Worm (Caenorhabditis elegans) whole organism, L4 larva: Measurements from ENCODE around the gene F53H1.4.

Source experiments
- R02D3.7 ChIP-seq: fragments of 150-350 bp; sonication (generic microtip); optimal IDR thresholded peaks from 3 replicates; lab custom pipeline; 2014; ENCODE audit warnings: missing biosample characterization, missing genetic modification characterization
- Y48G9A.11 ChIP-seq: fragments of 200-800 bp; sonication (Bioruptor generic); IDR thresholded peaks from 2 replicates; pipeline ENCODE4 v1.3.6; 2022; ENCODE audit warnings: missing genetic modification reagents, missing genetic modification characterization, missing compliant biosample characterization
- Y5F2A.4 ChIP-seq: fragments of 200-800 bp; sonication (Bioruptor generic); optimal IDR thresholded peaks from 2 replicates; lab custom pipeline; 2018; ENCODE audit warnings: mild to moderate bottlenecking, missing genetic modification characterization, missing compliant biosample characterization
- ZK337.2 ChIP-seq: fragments of 200-800 bp; sonication (Bioruptor generic); IDR thresholded peaks from 2 replicates; pipeline ENCODE4 v1.3.6; 2022; ENCODE audit warnings: missing genetic modification reagents, missing genetic modification characterization, missing compliant biosample characterization
- aha-1 ChIP-seq: fragments of 150-350 bp; peaks from one replicate; lab custom pipeline; 2014; ENCODE audit warnings: missing biosample characterization, missing genetic modification characterization
- ama-1 ChIP-seq: fragments of 150-350 bp; optimal IDR thresholded peaks from 2 replicates; lab custom pipeline; 2014; ENCODE audit warnings: inconsistent platforms, mixed read lengths
- arid-1 ChIP-seq: fragments of 200-800 bp; sonication (Bioruptor generic); conservative IDR thresholded peaks from 2 replicates; pipeline ENCODE4 v1.3.6; 2022; ENCODE audit warnings: missing genetic modification reagents, missing genetic modification characterization, missing compliant biosample characterization
- daf-16 ChIP-seq, 3 experiments: sonication (generic microtip); optimal IDR thresholded peaks; 2 replicates each; lab custom pipeline; 2016 to 2017; ENCODE audit warnings: missing genetic modification characterization in 3 of 3, missing genetic modification reagents in 3 of 3, mild to moderate bottlenecking in 2 of 3, missing compliant biosample characterization in 2 of 3, missing biosample characterization in 1 of 3, moderate library complexity in 1 of 3
- dmd-8 ChIP-seq: fragments of 200-800 bp; sonication (Bioruptor generic); IDR thresholded peaks from 2 replicates; pipeline ENCODE4 v1.3.6; 2022; ENCODE audit warnings: missing genetic modification characterization, missing compliant biosample characterization
- duxl-1 ChIP-seq: sonication (generic microtip); optimal IDR thresholded peaks from 2 replicates; lab custom pipeline; 2016; ENCODE audit warnings: mild to moderate bottlenecking, missing genetic modification characterization, moderate library complexity, missing compliant biosample characterization; ENCODE audit not compliant: poor library complexity
- dve-1 ChIP-seq: sonication (generic microtip); optimal IDR thresholded peaks from 2 replicates; lab custom pipeline; 2017; ENCODE audit warnings: antibody characterized with exemption, mild to moderate bottlenecking, missing genetic modification characterization, missing compliant biosample characterization; ENCODE audit not compliant: insufficient read depth
- egl-43 ChIP-seq: fragments of 200-800 bp; sonication (Bioruptor generic); IDR thresholded peaks from 2 replicates; pipeline ENCODE4 v1.3.6; 2022; ENCODE audit warnings: missing genetic modification reagents, missing genetic modification characterization, missing compliant biosample characterization
- fos-1 ChIP-seq: fragments of 150-350 bp; optimal IDR thresholded peaks from 2 replicates; lab custom pipeline; 2014; ENCODE audit warnings: missing biosample characterization, missing genetic modification characterization
- gei-8 ChIP-seq: fragments of 200-800 bp; sonication (Bioruptor generic); optimal IDR thresholded peaks from 2 replicates; lab custom pipeline; 2018; ENCODE audit warnings: mild to moderate bottlenecking, missing genetic modification characterization, missing compliant biosample characterization
- hlh-11 ChIP-seq: fragments of 200-800 bp; sonication (Bioruptor generic); optimal IDR thresholded peaks from 2 replicates; lab custom pipeline; 2018; ENCODE audit warnings: mild to moderate bottlenecking, missing genetic modification characterization, missing compliant biosample characterization
- hlh-30 ChIP-seq: sonication (generic microtip); optimal IDR thresholded peaks from 2 replicates; lab custom pipeline; 2017; ENCODE audit warnings: antibody characterized with exemption, mild to moderate bottlenecking, missing genetic modification characterization, missing compliant biosample characterization; ENCODE audit not compliant: insufficient read depth
- lim-7 ChIP-seq: fragments of 200-800 bp; sonication (Bioruptor generic); IDR thresholded peaks from 2 replicates; pipeline ENCODE4 v1.3.6; 2022; ENCODE audit warnings: missing genetic modification characterization, missing compliant biosample characterization
- lin-29 ChIP-seq: fragments of 200-800 bp; sonication (Bioruptor generic); IDR thresholded peaks from 2 replicates; pipeline ENCODE4 v1.3.6; 2022; ENCODE audit warnings: missing genetic modification reagents, missing genetic modification characterization, missing compliant biosample characterization
- madf-5 ChIP-seq, 2 experiments: fragments of 200-800 bp; sonication (Bioruptor generic); IDR thresholded peaks; 2 replicates each; pipeline ENCODE4 v1.3.6; 2022; ENCODE audit warnings: missing compliant biosample characterization in 2 of 2, missing genetic modification characterization in 2 of 2
- mdl-1 ChIP-seq, 2 experiments: fragments of 150-350 bp in 1 of 2; sonication (generic microtip) in 1 of 2; optimal IDR thresholded peaks; 2 replicates each; lab custom pipeline; 2014 to 2017; ENCODE audit warnings: missing biosample characterization in 2 of 2, missing genetic modification characterization in 2 of 2
- mep-1 ChIP-seq: fragments of 150-350 bp; sonication (generic microtip); optimal IDR thresholded peaks from 3 replicates; lab custom pipeline; 2014; ENCODE audit warnings: missing biosample characterization, missing genetic modification characterization
- mes-2 ChIP-seq: sonication (generic microtip); optimal IDR thresholded peaks from 2 replicates; lab custom pipeline; 2016; ENCODE audit warnings: missing genotype, mild to moderate bottlenecking, missing genetic modification characterization, missing compliant biosample characterization; ENCODE audit not compliant: poor library complexity, severe bottlenecking
- mxl-3 ChIP-seq: fragments of 200-800 bp; sonication (Bioruptor generic); optimal IDR thresholded peaks from 2 replicates; lab custom pipeline; 2018; ENCODE audit warnings: mild to moderate bottlenecking, missing genetic modification characterization, missing compliant biosample characterization
- nhr-10 ChIP-seq: fragments of 150-350 bp; optimal IDR thresholded peaks from 2 replicates; lab custom pipeline; 2014; ENCODE audit warnings: missing biosample characterization, missing genetic modification characterization
- nhr-102 ChIP-seq: sonication (generic microtip); optimal IDR thresholded peaks from 2 replicates; lab custom pipeline; 2016; ENCODE audit warnings: mild to moderate bottlenecking, missing genetic modification characterization, moderate library complexity, missing compliant biosample characterization
- nhr-111 ChIP-seq: fragments of 200-800 bp; sonication (Bioruptor generic); optimal IDR thresholded peaks from 2 replicates; lab custom pipeline; 2018; ENCODE audit warnings: mild to moderate bottlenecking, missing genetic modification characterization, missing compliant biosample characterization
- nhr-28 ChIP-seq: fragments of 150-350 bp; optimal IDR thresholded peaks from 2 replicates; lab custom pipeline; 2014; ENCODE audit warnings: missing biosample characterization, missing genetic modification characterization
- nhr-41 ChIP-seq: fragments of 200-800 bp; sonication (Bioruptor generic); IDR thresholded peaks from 2 replicates; pipeline ENCODE4 v1.3.6; 2022; ENCODE audit warnings: missing genetic modification reagents, missing genetic modification characterization, missing compliant biosample characterization
- nhr-48 ChIP-seq: sonication (generic microtip); optimal IDR thresholded peaks from 2 replicates; lab custom pipeline; 2016; ENCODE audit warnings: mild to moderate bottlenecking, missing genetic modification characterization, missing compliant biosample characterization
- nhr-6 ChIP-seq: fragments of 150-350 bp; optimal IDR thresholded peaks from 2 replicates; lab custom pipeline; 2014; ENCODE audit warnings: missing biosample characterization, missing genetic modification characterization
- pha-4 ChIP-seq, 2 experiments: fragments of 150-350 bp in 1 of 2; fragments of 200-800 bp in 1 of 2; sonication (Bioruptor generic) in 1 of 2; IDR thresholded peaks in 1 of 2; optimal IDR thresholded peaks in 1 of 2; 2 replicates each; pipeline versions ENCODE4 v1.3.6 to Lab custom; 2014 to 2022; ENCODE audit warnings: missing genetic modification characterization in 2 of 2, missing genetic modification reagents in 2 of 2, missing biosample characterization in 1 of 2, missing compliant biosample characterization in 1 of 2
- saeg-2 ChIP-seq: fragments of 200-800 bp; sonication (Bioruptor generic); IDR thresholded peaks from 2 replicates; pipeline ENCODE4 v1.3.6; 2022; ENCODE audit warnings: missing genetic modification reagents, missing genetic modification characterization, missing compliant biosample characterization
- set-16 ChIP-seq: fragments of 200-800 bp; sonication (Bioruptor generic); IDR thresholded peaks from 2 replicates; pipeline ENCODE4 v1.3.6; 2022; ENCODE audit warnings: missing genetic modification reagents, missing genetic modification characterization, missing compliant biosample characterization
- spr-1 ChIP-seq: sonication (generic microtip); optimal IDR thresholded peaks from 2 replicates; lab custom pipeline; 2016; ENCODE audit warnings: mild to moderate bottlenecking, missing genetic modification characterization, missing compliant biosample characterization
- tra-1 ChIP-seq: fragments of 200-800 bp; sonication (Bioruptor generic); IDR thresholded peaks from 2 replicates; pipeline ENCODE4 v1.3.6; 2022; ENCODE audit warnings: missing genetic modification reagents, missing genetic modification characterization, missing compliant biosample characterization
- zfp-2 ChIP-seq: sonication (generic microtip); optimal IDR thresholded peaks from 2 replicates; lab custom pipeline; 2016; ENCODE audit warnings: mild to moderate bottlenecking, missing genetic modification characterization, missing compliant biosample characterization
- zip-11 ChIP-seq: fragments of 200-800 bp; sonication (Bioruptor generic); IDR thresholded peaks from 2 replicates; pipeline ENCODE4 v1.3.6; 2022; ENCODE audit warnings: missing genetic modification characterization, missing compliant biosample characterization

Gene F53H1.4

ce11 chrIV:1361616-1362228 is 51.8 kb downstream of the F53H1.4 start:
- TF ChIP-seq saeg-2 (GFP tag; lab: Robert Waterston, UW) (no peak), set-16 (peak; percentile 62), hlh-11 (tag; lab: Kevin White, UChicago) (peak; percentile 48), aha-1 (tag; lab: Kevin White, UChicago) (peak; percentile 96), ZK337.2 (GFP tag; lab: Robert Waterston, UW) (0 out of 2 replicates have a peak, but pooled peaks have one; percentile 22), mes-2 (tag; lab: Kevin White, UChicago) (no peak), nhr-6 (tag; lab: Kevin White, UChicago) (no peak), lin-29 (GFP tag; lab: Robert Waterston, UW) (no peak), tra-1 (GFP tag; lab: Robert Waterston, UW) (no peak), pha-4 (GFP tag; IDR thresholded peaks at IDR 0.05; lab: Robert Waterston, UW) (no peak), pha-4 (tag; optimal IDR thresholded peaks at IDR 0.05; lab: Kevin White, UChicago) (no peak), madf-5 (GFP tag; IDR thresholded peaks at IDR 0.05; lab: Robert Waterston, UW) (no peak), fos-1 (tag; lab: Kevin White, UChicago) (no peak), zip-11 (GFP tag; lab: Robert Waterston, UW) (no peak)

- TF ChIP-seq nhr-28, result no peak
- TF ChIP-seq Y48G9A.11 (GFP tag; lab: Robert Waterston, UW), result 0 out of 2 replicates have a peak, but pooled peaks have one; percentile 36
- no peak for TF ChIP-seq ZK337.2 (GFP tag; lab: Robert Waterston, UW)
- no peak for TF ChIP-seq mep-1 (tag; lab: Kevin White, UChicago)
These were observed 55.8 kb downstream of the F53H1.4 start for ce11 chrIV:1365771-1366170.

ce11 chrIV:1367041-1367440 is 57.1 kb downstream of the F53H1.4 start:
- TF ChIP-seq ama-1 (lab: Kevin White, UChicago) (no peak), mes-2 (tag; lab: Kevin White, UChicago) (no peak), aha-1 (tag; lab: Kevin White, UChicago) (peak; percentile 94), mep-1 (tag; lab: Kevin White, UChicago) (no peak), nhr-102 (tag; lab: Kevin White, UChicago) (no peak)

- no peak for TF ChIP-seq arid-1 (GFP tag; lab: Robert Waterston, UW)
- peak; percentile 62 for TF ChIP-seq hlh-11 (tag; lab: Kevin White, UChicago)
- TF ChIP-seq mdl-1 (tag; optimal IDR thresholded peaks at IDR 0.05; lab: Kevin White, UChicago), result peak in 1 of 2 experiments; percentile 32
- TF ChIP-seq nhr-10 (tag; lab: Kevin White, UChicago), result no peak
- peak; percentile 29 for TF ChIP-seq nhr-48 (tag; lab: Kevin White, UChicago)
- TF ChIP-seq nhr-28, result peak; percentile 22
- TF ChIP-seq dve-1 (tag; lab: Kevin White, UChicago), result no peak
- peak; percentile 71 for TF ChIP-seq aha-1 (tag; lab: Kevin White, UChicago)
- TF ChIP-seq mxl-3 (GFP tag; lab: Kevin White, UChicago), result peak; percentile 65
- no peak for TF ChIP-seq nhr-41 (GFP tag; lab: Robert Waterston, UW)
- TF ChIP-seq, all 104 proteins: peak for 6
These were observed 61.3 kb downstream of the F53H1.4 start for ce11 chrIV:1371300-1371699.

- TF ChIP-seq aha-1 (tag; lab: Kevin White, UChicago) (peak; percentile 10), set-16 (peak; percentile 66), lim-7 (GFP tag; lab: Robert Waterston, UW) (no peak)
These were observed 65.3 kb downstream of the F53H1.4 start for ce11 chrIV:1375289-1375688.

ce11 chrIV:1377699-1378098 is 67.7 kb downstream of the F53H1.4 start:
- no peak for TF ChIP-seq gei-8 (GFP tag; lab: Kevin White, UChicago)
- TF ChIP-seq spr-1 (tag; lab: Kevin White, UChicago), result no peak
- TF ChIP-seq Y5F2A.4 (GFP tag; lab: Kevin White, UChicago), result no peak
- TF ChIP-seq daf-16 (GFP tag; optimal IDR thresholded peaks at IDR 0.05; lab: Kevin White, UChicago), result no peak
- TF ChIP-seq daf-16 (tag; optimal IDR thresholded peaks at IDR 0.05; lab: Kevin White, UChicago), result no peak
- TF ChIP-seq lim-7 (GFP tag; lab: Robert Waterston, UW), result peak; percentile 20; the same call in 1 of the 2 replicates
- TF ChIP-seq duxl-1 (tag; lab: Kevin White, UChicago), result no peak
- TF ChIP-seq pha-4 (GFP tag; IDR thresholded peaks at IDR 0.05; lab: Robert Waterston, UW), result peak; percentile 59; the same call in 1 of the 2 replicates
- TF ChIP-seq pha-4 (tag; optimal IDR thresholded peaks at IDR 0.05; lab: Kevin White, UChicago), result no peak
- TF ChIP-seq egl-43 (GFP tag; lab: Robert Waterston, UW), result peak; percentile 59; the same call in 1 of the 2 replicates
- no peak for TF ChIP-seq hlh-30
- TF ChIP-seq nhr-48 (tag; lab: Kevin White, UChicago), result no peak
- no peak for TF ChIP-seq R02D3.7 (tag; lab: Kevin White, UChicago)
- TF ChIP-seq zfp-2, result no peak
- TF ChIP-seq dmd-8 (GFP tag; lab: Robert Waterston, UW), result 0 out of 2 replicates have a peak, but pooled peaks have one; percentile 55
- TF ChIP-seq dve-1 (tag; lab: Kevin White, UChicago), result no peak
- TF ChIP-seq nhr-111, result no peak
